Worm (Caenorhabditis elegans) whole organism, midembryonic: Measurements from ENCODE around the gene C01G5.9.

Experiments used
- T22C8.4 ChIP-seq: fragments of 200-800 bp; sonication (Bioruptor generic); IDR thresholded peaks from 2 replicates; pipeline ENCODE4 v1.3.6; 2022; ENCODE audit warnings: missing genetic modification characterization, missing compliant biosample characterization
- cog-1 ChIP-seq: sonication (generic microtip); optimal IDR thresholded peaks from 2 replicates; lab custom pipeline; 2016; ENCODE audit warnings: missing genetic modification characterization, missing compliant biosample characterization
- flt-1 ChIP-seq: fragments of 200-800 bp; sonication (Bioruptor generic); IDR thresholded peaks from 2 replicates; pipeline ENCODE4 v1.3.6; 2022; ENCODE audit warnings: missing genetic modification characterization, missing compliant biosample characterization
- klf-2 ChIP-seq: fragments of 200-800 bp; sonication (Bioruptor generic); conservative IDR thresholded peaks from 2 replicates; pipeline ENCODE4 v1.3.6; 2022; ENCODE audit warnings: missing genetic modification reagents, missing genetic modification characterization, missing compliant biosample characterization
- med-1 ChIP-seq: sonication (generic microtip); optimal IDR thresholded peaks from 2 replicates; lab custom pipeline; 2017; ENCODE audit warnings: missing genetic modification characterization, mild to moderate bottlenecking, missing compliant biosample characterization, antibody characterized with exemption, missing genetic modification reagents; ENCODE audit not compliant: insufficient read depth
- ref-1 ChIP-seq: fragments of 200-800 bp; sonication (Bioruptor generic); conservative IDR thresholded peaks from 2 replicates; pipeline ENCODE4 v1.3.6; 2022; ENCODE audit warnings: missing genetic modification reagents, missing genetic modification characterization, missing compliant biosample characterization
- tab-1 ChIP-seq: fragments of 200-800 bp; sonication (Bioruptor generic); IDR thresholded peaks from 2 replicates; pipeline ENCODE4 v1.3.6; 2022; ENCODE audit warnings: missing genetic modification characterization, missing compliant biosample characterization
- ztf-23 ChIP-seq: fragments of 200-800 bp; sonication (Bioruptor generic); IDR thresholded peaks from 2 replicates; pipeline ENCODE4 v1.3.6; 2022; ENCODE audit warnings: missing genetic modification reagents, missing genetic modification characterization, missing compliant biosample characterization
- ztf-29 ChIP-seq: fragments of 200-800 bp; sonication (Bioruptor generic); IDR thresholded peaks from 2 replicates; pipeline ENCODE4 v1.3.6; 2022; ENCODE audit warnings: missing genetic modification reagents, missing genetic modification characterization, missing compliant biosample characterization

The C01G5.9 gene

ce11 chrIV:6496103-6496502, 23.6 kb upstream of the C01G5.9 start:
- no peak for TF ChIP-seq flt-1 (GFP tag; lab: Robert Waterston, UW)
- no peak for TF ChIP-seq cog-1
- no peak for TF ChIP-seq klf-2 (GFP tag; lab: Robert Waterston, UW)
- no peak for TF ChIP-seq med-1 (GFP tag; lab: Kevin White, UChicago)
- TF ChIP-seq tab-1 (GFP tag; lab: Robert Waterston, UW), result no peak
- TF ChIP-seq ref-1 (GFP tag; lab: Robert Waterston, UW), result no peak
- TF ChIP-seq ztf-23 (GFP tag; lab: Robert Waterston, UW), result no peak
- TF ChIP-seq ztf-29 (GFP tag; lab: Robert Waterston, UW), result no peak
- TF ChIP-seq T22C8.4 (GFP tag; lab: Robert Waterston, UW), result no peak

ce11 chrIV:6500433-6500832, 19.3 kb upstream of the C01G5.9 start:
- TF ChIP-seq cog-1 (no peak), med-1 (GFP tag; lab: Kevin White, UChicago) (no peak), klf-2 (GFP tag; lab: Robert Waterston, UW) (no peak)

- TF ChIP-seq ztf-29 (GFP tag; lab: Robert Waterston, UW) (no peak), med-1 (GFP tag; lab: Kevin White, UChicago) (no peak), klf-2 (GFP tag; lab: Robert Waterston, UW) (no peak), cog-1 (peak; percentile 9), ref-1 (GFP tag; lab: Robert Waterston, UW) (no peak), flt-1 (GFP tag; lab: Robert Waterston, UW) (no peak), ztf-23 (GFP tag; lab: Robert Waterston, UW) (no peak)
These were observed 18.9 kb upstream of the C01G5.9 start for ce11 chrIV:6500843-6501242.

ce11 chrIV:6502725-6503124, 17.0 kb upstream of the C01G5.9 start:
- TF ChIP-seq ztf-23 (GFP tag; lab: Robert Waterston, UW) (no peak), ztf-29 (GFP tag; lab: Robert Waterston, UW) (no peak), tab-1 (GFP tag; lab: Robert Waterston, UW) (no peak), flt-1 (GFP tag; lab: Robert Waterston, UW) (no peak), ref-1 (GFP tag; lab: Robert Waterston, UW) (no peak), cog-1 (no peak), klf-2 (GFP tag; lab: Robert Waterston, UW) (no peak), T22C8.4 (GFP tag; lab: Robert Waterston, UW) (no peak), med-1 (GFP tag; lab: Kevin White, UChicago) (no peak)

- no peak for TF ChIP-seq T22C8.4 (GFP tag; lab: Robert Waterston, UW)
- TF ChIP-seq ztf-29 (GFP tag; lab: Robert Waterston, UW), result no peak
- TF ChIP-seq ztf-23 (GFP tag; lab: Robert Waterston, UW), result no peak
- no peak for TF ChIP-seq tab-1 (GFP tag; lab: Robert Waterston, UW)
- no peak for TF ChIP-seq med-1 (GFP tag; lab: Kevin White, UChicago)
- no peak for TF ChIP-seq klf-2 (GFP tag; lab: Robert Waterston, UW)
- TF ChIP-seq cog-1, result no peak
- TF ChIP-seq flt-1 (GFP tag; lab: Robert Waterston, UW), result no peak
- no peak for TF ChIP-seq ref-1 (GFP tag; lab: Robert Waterston, UW)
These were observed 13.3 kb upstream of the C01G5.9 start, which contains the start of gene pqn-89 for ce11 chrIV:6506424-6506823. pqn-89 (plus strand) TSS chrIV:6506724.

- no peak for TF ChIP-seq flt-1 (GFP tag; lab: Robert Waterston, UW)
- TF ChIP-seq ztf-23 (GFP tag; lab: Robert Waterston, UW), result no peak
- no peak for TF ChIP-seq ztf-29 (GFP tag; lab: Robert Waterston, UW)
- no peak for TF ChIP-seq ref-1 (GFP tag; lab: Robert Waterston, UW)
- TF ChIP-seq klf-2 (GFP tag; lab: Robert Waterston, UW), result no peak
- TF ChIP-seq med-1 (GFP tag; lab: Kevin White, UChicago), result no peak
- TF ChIP-seq cog-1, result no peak
These were observed 7.9 kb upstream of the C01G5.9 start for ce11 chrIV:6511767-6512166.

- TF ChIP-seq cog-1 (no peak), flt-1 (GFP tag; lab: Robert Waterston, UW) (no peak), ztf-23 (GFP tag; lab: Robert Waterston, UW) (no peak), tab-1 (GFP tag; lab: Robert Waterston, UW) (no peak), klf-2 (GFP tag; lab: Robert Waterston, UW) (no peak), ref-1 (GFP tag; lab: Robert Waterston, UW) (no peak), T22C8.4 (GFP tag; lab: Robert Waterston, UW) (no peak), ztf-29 (GFP tag; lab: Robert Waterston, UW) (no peak), med-1 (GFP tag; lab: Kevin White, UChicago) (no peak)
These were observed 5.0 kb upstream of the C01G5.9 start for ce11 chrIV:6514700-6515099.

ce11 chrIV:6517859-6518258, 1.8 kb upstream of the C01G5.9 start, which contains the start of gene C01G5.7:
C01G5.7 (plus strand) TSS chrIV:6518159.
- TF ChIP-seq med-1 (GFP tag; lab: Kevin White, UChicago) (no peak), ztf-29 (GFP tag; lab: Robert Waterston, UW) (no peak), ztf-23 (GFP tag; lab: Robert Waterston, UW) (no peak), ref-1 (GFP tag; lab: Robert Waterston, UW) (no peak)

- no peak for TF ChIP-seq flt-1 (GFP tag; lab: Robert Waterston, UW)
- TF ChIP-seq ztf-29 (GFP tag; lab: Robert Waterston, UW), result no peak
- TF ChIP-seq klf-2 (GFP tag; lab: Robert Waterston, UW), result no peak
- TF ChIP-seq tab-1 (GFP tag; lab: Robert Waterston, UW), result no peak
- TF ChIP-seq cog-1, result no peak
- no peak for TF ChIP-seq ref-1 (GFP tag; lab: Robert Waterston, UW)
- no peak for TF ChIP-seq T22C8.4 (GFP tag; lab: Robert Waterston, UW)
- TF ChIP-seq ztf-23 (GFP tag; lab: Robert Waterston, UW), result no peak
- no peak for TF ChIP-seq med-1 (GFP tag; lab: Kevin White, UChicago)
These were observed 2.7 kb downstream of the C01G5.9 start, which contains the start of gene ddi-1 for ce11 chrIV:6522305-6522917. ddi-1 (plus strand) TSS chrIV:6522867.
